Worm (Caenorhabditis elegans): ENCODE results near the gene C30B5.2.

C30B5.2 gene

DNA sequence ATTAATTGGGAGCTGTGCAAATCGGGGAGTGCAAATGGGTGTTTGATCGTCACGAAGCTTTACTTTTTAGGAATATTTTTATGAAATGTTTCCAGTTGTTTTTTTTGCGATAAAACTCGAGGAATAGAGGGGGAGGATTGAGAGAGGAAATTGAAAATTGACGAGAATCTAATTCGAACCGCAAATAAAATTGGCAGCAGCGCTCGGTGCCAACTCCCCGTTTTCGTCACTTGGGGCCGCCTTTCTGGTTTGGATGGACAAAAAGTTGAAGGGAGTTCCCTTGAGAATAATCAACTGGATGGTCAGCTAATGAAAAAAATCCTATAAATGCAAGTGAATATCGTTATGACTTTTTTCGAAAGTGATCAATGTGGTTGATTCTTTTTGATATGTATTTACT is 33.1 kb downstream of the C30B5.2 start:
- TF ChIP-seq C08G9.2 (tag; optimal IDR thresholded peaks at IDR 0.05), result no peak
- peak; percentile 61 for TF ChIP-seq unc-42 (tag; optimal IDR thresholded peaks at IDR 0.05)

DNA sequence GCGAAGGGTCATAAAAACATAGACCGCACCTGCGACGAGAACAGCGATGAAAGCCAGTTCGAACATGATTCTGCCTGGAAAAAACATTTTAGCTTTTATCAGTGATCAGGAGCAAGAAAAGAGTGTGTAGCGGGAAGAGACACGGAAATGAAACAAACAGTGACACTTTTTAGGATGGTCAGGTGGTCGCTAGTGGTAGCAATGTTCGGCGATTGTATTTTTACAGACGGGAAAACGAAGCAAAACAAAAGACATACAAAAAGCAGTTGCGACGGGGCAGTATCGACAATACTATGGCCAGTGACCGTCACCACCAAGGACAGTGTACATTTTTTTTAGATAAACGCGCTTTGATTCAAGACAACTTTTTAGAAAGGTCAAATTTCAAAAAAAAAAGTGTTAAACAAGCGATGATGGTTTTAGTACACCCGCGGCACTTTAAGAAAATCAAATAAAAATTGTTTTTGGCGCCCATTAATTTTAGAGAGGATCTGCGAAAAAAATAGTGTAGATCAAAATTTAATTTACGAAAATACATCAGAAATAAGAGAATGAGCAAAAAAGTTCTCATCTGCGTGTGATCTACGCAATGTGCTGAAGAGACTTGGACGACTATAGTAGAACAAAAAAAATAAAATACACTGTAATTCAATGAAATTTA is 38.6 kb downstream of the C30B5.2 start, which contains the start of gene T24H7.9:
T24H7.9 (minus strand) TSS at position 74 of the 661 bp plus-strand sequence.
- TF ChIP-seq ceh-31 (tag; optimal IDR thresholded peaks at IDR 0.05) (no peak), Y22D7AL.16 (tag; optimal IDR thresholded peaks at IDR 0.05) (no peak), rnt-1 (tag; optimal IDR thresholded peaks at IDR 0.05) (no peak), pros-1 (tag; optimal IDR thresholded peaks at IDR 0.05) (no peak), ttx-3 (tag; optimal IDR thresholded peaks at IDR 0.05) (no peak), ceh-22 (tag; optimal IDR thresholded peaks at IDR 0.05) (no peak), ceh-6 (GFP tag; optimal IDR thresholded peaks at IDR 0.05) (no peak), ceh-2 (tag; optimal IDR thresholded peaks at IDR 0.05) (no peak), ceh-34 (tag; optimal IDR thresholded peaks at IDR 0.05) (no peak), ceh-45 (GFP tag; IDR thresholded peaks at IDR 0.05) (no peak), hlh-15 (tag; optimal IDR thresholded peaks at IDR 0.05) (no peak), ceh-30 (tag; optimal IDR thresholded peaks at IDR 0.05) (no peak), hlh-6 (tag; optimal IDR thresholded peaks at IDR 0.05) (no peak), syd-9 (tag; optimal IDR thresholded peaks at IDR 0.05) (no peak), unc-86 (tag; optimal IDR thresholded peaks at IDR 0.05) (no peak), ets-4 (tag; optimal IDR thresholded peaks at IDR 0.05) (no peak)

DNA sequence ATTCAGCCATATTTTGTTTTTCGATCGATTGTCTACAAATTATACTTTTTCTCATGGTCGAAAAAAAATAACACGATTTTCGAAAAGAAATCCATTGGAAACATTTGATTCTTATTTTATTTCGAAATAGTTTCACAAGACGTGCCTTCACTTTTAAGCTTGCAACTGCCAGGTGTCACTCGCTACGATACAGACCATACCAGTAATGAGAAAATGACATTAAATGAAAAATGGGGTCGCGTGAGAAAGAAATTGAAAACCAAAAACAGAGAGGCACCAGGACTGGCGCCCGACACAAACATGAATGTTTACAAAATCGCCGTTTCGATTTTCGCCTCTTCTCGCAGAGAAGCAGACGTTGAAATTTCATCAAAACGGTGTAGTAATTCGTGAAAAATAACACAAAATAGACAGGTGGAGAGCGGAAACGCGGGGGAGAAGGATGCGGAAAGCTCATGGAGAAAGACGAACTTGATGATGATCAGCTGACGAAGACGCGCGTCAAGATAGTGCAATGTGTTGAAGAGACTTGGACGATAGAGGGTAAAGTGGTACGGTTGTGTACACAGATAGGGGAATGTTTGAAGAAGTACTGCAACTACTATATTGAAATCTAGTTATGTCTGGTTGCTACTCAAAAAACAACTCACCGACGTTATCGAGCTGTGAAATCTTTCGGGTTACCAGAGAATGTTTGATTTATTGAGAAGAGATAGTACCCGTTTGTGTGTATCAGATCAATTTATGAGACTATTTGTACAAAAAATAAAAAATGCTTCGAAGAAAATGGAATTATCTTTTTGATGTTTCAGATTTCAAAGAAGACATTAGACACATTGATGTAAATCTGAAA is 39.3 kb downstream of the C30B5.2 start:
- TF ChIP-seq pha-4 (tag; optimal IDR thresholded peaks at IDR 0.05) (no peak), ets-4 (tag; optimal IDR thresholded peaks at IDR 0.05) (no peak), syd-9 (tag; optimal IDR thresholded peaks at IDR 0.05) (no peak), K09A11.1 (tag; optimal IDR thresholded peaks at IDR 0.05; ENCODE audit: insufficient read depth) (no peak), fkh-10 (GFP tag; optimal IDR thresholded peaks at IDR 0.05) (no peak), pros-1 (tag; optimal IDR thresholded peaks at IDR 0.05) (no peak), ceh-48 (tag; optimal IDR thresholded peaks at IDR 0.05) (no peak), ceh-34 (tag; optimal IDR thresholded peaks at IDR 0.05) (peak; percentile 11), dmd-4 (tag; optimal IDR thresholded peaks at IDR 0.05; ENCODE audit: borderline replicate concordance) (no peak), lim-6 (tag; optimal IDR thresholded peaks at IDR 0.05) (no peak), hlh-30 (tag; optimal IDR thresholded peaks at IDR 0.05; ENCODE audit: insufficient read depth) (peak; percentile 45), nfya-1 (tag; optimal IDR thresholded peaks at IDR 0.05) (no peak), ceh-6 (GFP tag; optimal IDR thresholded peaks at IDR 0.05) (no peak), unc-55 (GFP tag; optimal IDR thresholded peaks at IDR 0.05) (no peak), zip-5 (tag; optimal IDR thresholded peaks at IDR 0.05) (no peak), sox-4 (tag; optimal IDR thresholded peaks at IDR 0.05) (no peak), nhr-11 (tag; optimal IDR thresholded peaks at IDR 0.05) (no peak), hlh-6 (tag; optimal IDR thresholded peaks at IDR 0.05) (no peak), fax-1 (tag; optimal IDR thresholded peaks at IDR 0.05) (no peak), nhr-232 (tag; optimal IDR thresholded peaks at IDR 0.05) (no peak), elt-2 (tag; optimal IDR thresholded peaks at IDR 0.05) (no peak), odd-2 (tag; optimal IDR thresholded peaks at IDR 0.05) (no peak), tbx-2 (tag; optimal IDR thresholded peaks at IDR 0.05) (peak; percentile 33), ceh-45 (GFP tag; IDR thresholded peaks at IDR 0.05) (no peak), ceh-18 (tag; optimal IDR thresholded peaks at IDR 0.05) (peak; percentile 62), pag-3 (tag; optimal IDR thresholded peaks at IDR 0.05; ENCODE audit: borderline replicate concordance) (no peak), ama-1 (optimal IDR thresholded peaks at IDR 0.05) (no peak), dve-1 (tag; optimal IDR thresholded peaks at IDR 0.05) (no peak), fkh-6 (tag; optimal IDR thresholded peaks at IDR 0.05) (no peak), T23F11.4 (GFP tag; optimal IDR thresholded peaks at IDR 0.05) (no peak), unc-86 (tag; optimal IDR thresholded peaks at IDR 0.05) (no peak), pqm-1 (tag; optimal IDR thresholded peaks at IDR 0.05) (no peak)
